Worm (Caenorhabditis elegans) whole organism, L2 larva: ENCODE measurements around the gene C05E4.12.

Source experiments
- C34F6.9 ChIP-seq: fragments of 150-350 bp; optimal IDR thresholded peaks from 2 replicates; lab custom pipeline; 2014; ENCODE audit warnings: missing biosample characterization, missing genetic modification characterization
- F13H6.1 ChIP-seq: sonication (generic microtip); optimal IDR thresholded peaks from 2 replicates; lab custom pipeline; 2016; ENCODE audit warnings: missing genetic modification characterization, missing compliant biosample characterization
- R02D3.7 ChIP-seq: fragments of 150-350 bp; optimal IDR thresholded peaks from 2 replicates; lab custom pipeline; 2014; ENCODE audit warnings: missing biosample characterization, missing genetic modification characterization
- Y55F3AM.14 ChIP-seq: fragments of 200-800 bp; sonication (Bioruptor generic); optimal IDR thresholded peaks from 2 replicates; lab custom pipeline; 2018; ENCODE audit warnings: mild to moderate bottlenecking, missing genetic modification characterization, missing compliant biosample characterization
- ZK546.5 ChIP-seq: sonication (generic microtip); optimal IDR thresholded peaks from 2 replicates; lab custom pipeline; 2017; ENCODE audit warnings: missing biosample characterization, missing genetic modification characterization
- alr-1 ChIP-seq: fragments of 150-350 bp; optimal IDR thresholded peaks from 2 replicates; lab custom pipeline; 2014; ENCODE audit warnings: missing biosample characterization, missing genetic modification characterization
- aly-2 ChIP-seq: fragments of 150-350 bp; optimal IDR thresholded peaks from 2 replicates; lab custom pipeline; 2014; ENCODE audit warnings: missing biosample characterization, missing genetic modification characterization
- ama-1 ChIP-seq: fragments of 150-350 bp; optimal IDR thresholded peaks from 2 replicates; lab custom pipeline; 2018; ENCODE audit warnings: inconsistent platforms
- blmp-1 ChIP-seq: sonication (generic microtip); optimal IDR thresholded peaks from 2 replicates; lab custom pipeline; 2017; ENCODE audit warnings: missing genetic modification characterization, mild to moderate bottlenecking, missing compliant biosample characterization, antibody characterized with exemption, moderate library complexity; ENCODE audit not compliant: insufficient read depth
- ceh-16 ChIP-seq: fragments of 150-350 bp; optimal IDR thresholded peaks from 2 replicates; lab custom pipeline; 2014; ENCODE audit warnings: missing biosample characterization, missing genetic modification characterization
- ceh-82 ChIP-seq: fragments of 150-350 bp; optimal IDR thresholded peaks from 2 replicates; lab custom pipeline; 2014; ENCODE audit warnings: missing biosample characterization, missing genetic modification characterization
- crh-2 ChIP-seq: sonication (generic microtip); optimal IDR thresholded peaks from 2 replicates; lab custom pipeline; 2017; ENCODE audit warnings: missing biosample characterization, missing genetic modification characterization
- dmd-4 ChIP-seq: sonication (generic microtip); optimal IDR thresholded peaks from 2 replicates; lab custom pipeline; 2017; ENCODE audit warnings: missing biosample characterization, missing genetic modification characterization
- egl-27 ChIP-seq: sonication (generic microtip); optimal IDR thresholded peaks from 3 replicates; lab custom pipeline; 2017; ENCODE audit warnings: missing biosample characterization, missing genetic modification reagents, missing genetic modification characterization
- elt-1 ChIP-seq: fragments of 150-350 bp; optimal IDR thresholded peaks from 2 replicates; lab custom pipeline; 2014; ENCODE audit warnings: missing biosample characterization, missing genetic modification characterization
- elt-3 ChIP-seq: sonication (generic microtip); optimal IDR thresholded peaks from 2 replicates; lab custom pipeline; 2017; ENCODE audit warnings: missing biosample characterization, missing genetic modification characterization
- fos-1 ChIP-seq: fragments of 150-350 bp; optimal IDR thresholded peaks from 2 replicates; lab custom pipeline; 2014; ENCODE audit warnings: missing biosample characterization, missing genetic modification characterization
- gmeb-1 ChIP-seq: fragments of 150-350 bp; optimal IDR thresholded peaks from 2 replicates; lab custom pipeline; 2014; ENCODE audit warnings: missing biosample characterization, missing genetic modification characterization
- lin-11 ChIP-seq: fragments of 150-350 bp; sonication (generic microtip); optimal IDR thresholded peaks from 2 replicates; lab custom pipeline; 2014; ENCODE audit warnings: missing biosample characterization, missing genetic modification characterization, inconsistent platforms, mixed read lengths
- lin-13 ChIP-seq: fragments of 150-350 bp; optimal IDR thresholded peaks from 2 replicates; lab custom pipeline; 2014; ENCODE audit warnings: missing biosample characterization, missing genetic modification reagents, missing genetic modification characterization
- lin-39 ChIP-seq: fragments of 150-350 bp; optimal IDR thresholded peaks from 2 replicates; lab custom pipeline; 2014; ENCODE audit warnings: missing biosample characterization, missing genetic modification reagents, missing genetic modification characterization
- lsy-2 ChIP-seq, 2 experiments: fragments of 150-350 bp in 1 of 2; sonication (generic microtip) in 1 of 2; optimal IDR thresholded peaks; 2 replicates each; lab custom pipeline; 2014 to 2017; ENCODE audit warnings: missing biosample characterization in 2 of 2, missing genetic modification characterization in 2 of 2
- mab-5 ChIP-seq: fragments of 150-350 bp; optimal IDR thresholded peaks from 2 replicates; lab custom pipeline; 2014; ENCODE audit warnings: missing biosample characterization, missing genetic modification characterization
- mbf-1 ChIP-seq: sonication (generic microtip); optimal IDR thresholded peaks from 2 replicates; lab custom pipeline; 2017; ENCODE audit warnings: missing biosample characterization, missing genetic modification characterization
- mdl-1 ChIP-seq, 2 experiments: fragments of 150-350 bp in 1 of 2; sonication (generic microtip) in 1 of 2; optimal IDR thresholded peaks; 2 replicates each; lab custom pipeline; 2017; ENCODE audit warnings: missing biosample characterization in 2 of 2, missing genetic modification characterization in 2 of 2
- nhr-10 ChIP-seq: sonication (generic microtip); optimal IDR thresholded peaks from 2 replicates; lab custom pipeline; 2017; ENCODE audit warnings: missing biosample characterization, missing genetic modification characterization
- nhr-11 ChIP-seq: fragments of 150-350 bp; optimal IDR thresholded peaks from 2 replicates; lab custom pipeline; 2014; ENCODE audit warnings: missing biosample characterization, missing genetic modification characterization
- nhr-12 ChIP-seq: fragments of 150-350 bp; optimal IDR thresholded peaks from 2 replicates; lab custom pipeline; 2014; ENCODE audit warnings: missing biosample characterization, missing genetic modification characterization
- nhr-129 ChIP-seq: fragments of 150-350 bp; optimal IDR thresholded peaks from 2 replicates; lab custom pipeline; 2014; ENCODE audit warnings: missing biosample characterization, missing genetic modification characterization
- nhr-21 ChIP-seq: fragments of 150-350 bp; optimal IDR thresholded peaks from 2 replicates; lab custom pipeline; 2014; ENCODE audit warnings: missing biosample characterization, missing genetic modification characterization
- nhr-23 ChIP-seq: fragments of 150-350 bp; optimal IDR thresholded peaks from 2 replicates; lab custom pipeline; 2014; ENCODE audit warnings: missing biosample characterization, missing genetic modification reagents, missing genetic modification characterization
- nhr-237 ChIP-seq: fragments of 150-350 bp; optimal IDR thresholded peaks from 2 replicates; lab custom pipeline; 2014; ENCODE audit warnings: missing biosample characterization, missing genetic modification characterization
- nhr-25 ChIP-seq: fragments of 150-350 bp; sonication (generic microtip); optimal IDR thresholded peaks from 3 replicates; lab custom pipeline; 2014; ENCODE audit warnings: missing biosample characterization, missing genetic modification characterization
- nhr-6 ChIP-seq: fragments of 150-350 bp; optimal IDR thresholded peaks from 2 replicates; lab custom pipeline; 2014; ENCODE audit warnings: missing biosample characterization, missing genetic modification characterization
- nhr-77 ChIP-seq: fragments of 150-350 bp; optimal IDR thresholded peaks from 2 replicates; lab custom pipeline; 2014; ENCODE audit warnings: missing biosample characterization, missing genetic modification characterization
- peb-1 ChIP-seq: fragments of 150-350 bp; optimal IDR thresholded peaks from 2 replicates; lab custom pipeline; 2014; ENCODE audit warnings: missing biosample characterization, missing genetic modification characterization
- sem-4 ChIP-seq: fragments of 150-350 bp; optimal IDR thresholded peaks from 2 replicates; lab custom pipeline; 2014; ENCODE audit warnings: missing biosample characterization, missing genetic modification reagents, missing genetic modification characterization
- skn-1 ChIP-seq: sonication (generic microtip); optimal IDR thresholded peaks from 2 replicates; lab custom pipeline; 2017; ENCODE audit warnings: missing biosample characterization, missing genetic modification characterization
- sma-3 ChIP-seq: sonication (generic microtip); optimal IDR thresholded peaks from 2 replicates; lab custom pipeline; 2016; ENCODE audit warnings: missing genetic modification reagents, missing genetic modification characterization, missing compliant biosample characterization
- sma-9 ChIP-seq, 2 experiments: fragments of 150-350 bp in 1 of 2; sonication (generic microtip) in 1 of 2; optimal IDR thresholded peaks; 2 replicates each; lab custom pipeline; 2014 to 2016; ENCODE audit warnings: missing genetic modification characterization in 2 of 2, mild to moderate bottlenecking in 1 of 2, missing biosample characterization in 1 of 2, missing compliant biosample characterization in 1 of 2, missing genetic modification reagents in 1 of 2, moderate library complexity in 1 of 2
- snpc-4 ChIP-seq: fragments of 150-350 bp; optimal IDR thresholded peaks from 2 replicates; lab custom pipeline; 2014; ENCODE audit warnings: missing biosample characterization, missing genetic modification characterization
- unc-39 ChIP-seq: fragments of 150-350 bp; optimal IDR thresholded peaks from 2 replicates; lab custom pipeline; 2014; ENCODE audit warnings: missing biosample characterization, missing genetic modification characterization
- unc-55 ChIP-seq: fragments of 150-350 bp; sonication (generic microtip); optimal IDR thresholded peaks from 3 replicates; lab custom pipeline; 2014; ENCODE audit warnings: missing biosample characterization, missing genetic modification reagents, missing genetic modification characterization
- unc-62 ChIP-seq: fragments of 150-350 bp; optimal IDR thresholded peaks from 2 replicates; lab custom pipeline; 2014; ENCODE audit warnings: missing biosample characterization, missing genetic modification reagents, missing genetic modification characterization
- zag-1 ChIP-seq: fragments of 150-350 bp; optimal IDR thresholded peaks from 2 replicates; lab custom pipeline; 2014; ENCODE audit warnings: missing biosample characterization, missing genetic modification characterization
- ztf-1 ChIP-seq: fragments of 200-800 bp; sonication (Bioruptor generic); conservative IDR thresholded peaks from 2 replicates; pipeline ENCODE4 v1.3.6; 2022; ENCODE audit warnings: missing genetic modification characterization, missing compliant biosample characterization
- ztf-11 ChIP-seq: sonication (generic microtip); optimal IDR thresholded peaks from 2 replicates; lab custom pipeline; 2017; ENCODE audit warnings: missing biosample characterization, missing genetic modification characterization
- ztf-4 ChIP-seq: fragments of 150-350 bp; optimal IDR thresholded peaks from 2 replicates; lab custom pipeline; 2014; ENCODE audit warnings: missing biosample characterization, missing genetic modification characterization

The C05E4.12 gene

DNA sequence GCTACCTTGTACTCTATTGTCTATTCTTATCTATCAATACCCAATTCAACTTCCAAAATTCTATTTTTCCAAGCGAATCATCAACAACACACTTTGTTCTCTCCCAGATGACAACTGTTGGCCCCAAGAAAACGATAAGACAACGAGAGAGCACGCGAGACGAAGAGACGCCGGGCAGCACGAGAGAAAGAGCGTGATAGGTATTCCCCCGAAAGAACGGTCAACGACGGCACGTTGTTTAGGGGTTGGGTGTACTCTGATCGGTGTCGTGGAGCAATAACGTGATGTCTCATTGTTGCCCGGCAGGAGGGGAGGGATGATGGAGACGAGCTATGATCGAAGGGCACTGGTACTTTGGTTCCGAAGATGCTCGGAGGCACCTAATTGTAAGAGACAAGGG lies 30.5 kb downstream of the C05E4.12 start (continued):
- no peak for TF ChIP-seq skn-1 (tag; lab: Kevin White, UChicago)
- peak; percentile 14 for TF ChIP-seq blmp-1 (tag; lab: Kevin White, UChicago)
- TF ChIP-seq lin-39 (tag; lab: Kevin White, UChicago) = no peak
- TF ChIP-seq F13H6.1 = peak; percentile 97
- TF ChIP-seq nhr-237 (tag; lab: Kevin White, UChicago) = no peak
- no peak for TF ChIP-seq peb-1 (tag; lab: Kevin White, UChicago)
- TF ChIP-seq sem-4 (tag; lab: Kevin White, UChicago) = peak; percentile 48
- TF ChIP-seq unc-39 (tag; lab: Kevin White, UChicago) = no peak
- no peak for TF ChIP-seq alr-1

ce11 chrV:730216-730615 lies 31.6 kb downstream of the C05E4.12 start:
- no peak for TF ChIP-seq alr-1
- peak; percentile 52 for TF ChIP-seq F13H6.1
- peak; percentile 88 for TF ChIP-seq nhr-21 (tag; lab: Kevin White, UChicago)
- no peak for TF ChIP-seq nhr-12 (tag; lab: Kevin White, UChicago)
- TF ChIP-seq nhr-10 (tag; lab: Kevin White, UChicago) = no peak
- no peak for TF ChIP-seq lin-11 (tag; lab: Kevin White, UChicago)
- TF ChIP-seq ceh-16 (tag; lab: Kevin White, UChicago) = no peak
- TF ChIP-seq elt-3 (tag; lab: Kevin White, UChicago) = no peak
- TF ChIP-seq ztf-1 (GFP tag; lab: Robert Waterston, UW) = no peak
- peak; percentile 81 for TF ChIP-seq sma-9 (GFP tag; optimal IDR thresholded peaks at IDR 0.05; lab: Kevin White, UChicago)
- TF ChIP-seq sma-9 (tag; optimal IDR thresholded peaks at IDR 0.05; lab: Kevin White, UChicago) = no peak
- no peak for TF ChIP-seq nhr-6 (tag; lab: Kevin White, UChicago)
- no peak for TF ChIP-seq lin-39 (tag; lab: Kevin White, UChicago)
- no peak for TF ChIP-seq gmeb-1 (tag; lab: Kevin White, UChicago)
- peak; percentile 30 for TF ChIP-seq C34F6.9 (tag; lab: Kevin White, UChicago)
- no peak for TF ChIP-seq ZK546.5 (tag; lab: Kevin White, UChicago)
- peak; percentile 20 for TF ChIP-seq fos-1 (tag; lab: Kevin White, UChicago)
- TF ChIP-seq unc-39 (tag; lab: Kevin White, UChicago) = no peak
- TF ChIP-seq crh-2 (tag; lab: Kevin White, UChicago) = peak; percentile 82
- TF ChIP-seq R02D3.7 = no peak
- TF ChIP-seq lsy-2 (tag; optimal IDR thresholded peaks at IDR 0.05; lab: Kevin White, UChicago) = peak in 1 of 2 experiments; percentile 62
- TF ChIP-seq Y55F3AM.14 (GFP tag; lab: Kevin White, UChicago) = peak; percentile 92
- no peak for TF ChIP-seq peb-1 (tag; lab: Kevin White, UChicago)
- no peak for TF ChIP-seq unc-62
- no peak for TF ChIP-seq unc-55 (GFP tag; lab: Kevin White, UChicago)
- TF ChIP-seq nhr-129 (tag; lab: Kevin White, UChicago) = peak; percentile 82
- TF ChIP-seq nhr-237 (tag; lab: Kevin White, UChicago) = no peak
- TF ChIP-seq mab-5 (tag; lab: Kevin White, UChicago) = no peak
- peak in 1 of 2 experiments; percentile 60 for TF ChIP-seq mdl-1 (tag; optimal IDR thresholded peaks at IDR 0.05; lab: Kevin White, UChicago)
- peak; percentile 63 for TF ChIP-seq ama-1 (lab: Kevin White, UChicago)
- peak; percentile 73 for TF ChIP-seq sma-3 (GFP tag; lab: Kevin White, UChicago)
- TF ChIP-seq mbf-1 (tag; lab: Kevin White, UChicago) = no peak
- TF ChIP-seq snpc-4 (tag; lab: Kevin White, UChicago) = no peak
- no peak for TF ChIP-seq nhr-11 (tag; lab: Kevin White, UChicago)
- no peak for TF ChIP-seq egl-27 (tag; lab: Kevin White, UChicago)
- TF ChIP-seq dmd-4 (tag; lab: Kevin White, UChicago) = no peak
- no peak for TF ChIP-seq elt-1 (tag; lab: Kevin White, UChicago)
- TF ChIP-seq nhr-25 = peak; percentile 67
- peak; percentile 41 for TF ChIP-seq blmp-1 (tag; lab: Kevin White, UChicago)
- TF ChIP-seq ceh-82 (tag; lab: Kevin White, UChicago) = no peak
- no peak for TF ChIP-seq skn-1 (tag; lab: Kevin White, UChicago)
- TF ChIP-seq zag-1 (tag; lab: Kevin White, UChicago) = no peak
- TF ChIP-seq aly-2 = no peak
- no peak for TF ChIP-seq lin-13 (GFP tag; lab: Kevin White, UChicago)
- no peak for TF ChIP-seq nhr-77 (tag; lab: Kevin White, UChicago)
- no peak for TF ChIP-seq sem-4 (tag; lab: Kevin White, UChicago)
- no peak for TF ChIP-seq ztf-4 (tag; lab: Kevin White, UChicago)
- TF ChIP-seq ztf-11 = no peak
- no peak for TF ChIP-seq nhr-23 (tag; lab: Kevin White, UChicago)
- TF ChIP-seq, all 48 proteins: peak for 14
